Worm (Caenorhabditis elegans): ENCODE measurements around the gene ptr-9.

DNA sequence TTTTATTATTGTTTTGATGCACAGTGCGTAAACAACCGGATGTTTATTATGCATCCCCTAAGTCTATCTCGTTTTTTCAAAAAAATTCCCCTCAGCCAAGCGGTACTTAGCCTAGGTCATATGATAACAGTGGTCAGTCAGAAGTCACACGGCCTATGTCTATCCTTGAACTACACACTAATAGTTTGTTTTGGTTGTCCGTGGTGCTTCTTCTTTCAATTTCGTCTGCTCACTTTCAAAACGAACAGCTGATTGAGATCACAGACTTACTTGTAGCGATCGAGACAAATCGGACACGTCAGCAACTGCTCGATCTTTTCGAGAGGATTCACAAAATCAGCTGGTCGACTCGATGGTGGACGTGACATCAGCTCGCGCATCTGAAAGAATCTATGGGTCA lies 8.5 kb downstream of the ptr-9 start:
- TF ChIP-seq ref-2 (tag; optimal IDR thresholded peaks at IDR 0.05) (no peak), dve-1 (tag; optimal IDR thresholded peaks at IDR 0.05) (no peak), K09A11.1 (tag; optimal IDR thresholded peaks at IDR 0.05; ENCODE audit: insufficient read depth) (no peak), odd-2 (tag; optimal IDR thresholded peaks at IDR 0.05) (no peak), C38D4.7 (GFP tag; optimal IDR thresholded peaks at IDR 0.05) (no peak), nhr-11 (tag; optimal IDR thresholded peaks at IDR 0.05) (no peak), nfya-1 (tag; optimal IDR thresholded peaks at IDR 0.05) (no peak), hlh-15 (tag; optimal IDR thresholded peaks at IDR 0.05) (no peak), che-1 (tag; optimal IDR thresholded peaks at IDR 0.05) (no peak), ceh-45 (GFP tag; IDR thresholded peaks at IDR 0.05) (no peak), sox-2 (GFP tag; IDR thresholded peaks at IDR 0.05) (no peak)
